Fruit fly (Drosophila melanogaster) S2 (cell line): ENCODE measurements around the gene pb.

ENCODE experiments used
- CG8478 ChIP-seq: fragments of >200 bp; optimal IDR thresholded peaks from 2 replicates; lab custom pipeline; 2018
- CTCF ChIP-seq, 2 experiments: fragments of >200 bp; optimal IDR thresholded peaks; 2 replicates each; lab custom pipeline; 2018

pb gene

dm6 chr3R:6741983-6742382, at the start of gene pb:
pb (minus strand) TSS chr3R:6742063.
- TF ChIP-seq CG8478 (lab: Kevin White, UChicago): no peak
- TF ChIP-seq CTCF (optimal IDR thresholded peaks at IDR 0.05; lab: Kevin White, UChicago): no peak

dm6 chr3R:6791189-6791886, 49.5 kb upstream of the pb start, which contains the start of gene Dfd:
Dfd (plus strand) TSS chr3R:6791836.
- no peak for TF ChIP-seq CG8478 (lab: Kevin White, UChicago)
- TF ChIP-seq CTCF (optimal IDR thresholded peaks at IDR 0.05; lab: Kevin White, UChicago): peak in 1 of 2 experiments; percentile 40

- TF ChIP-seq CG8478 (lab: Kevin White, UChicago) (no peak), CTCF (optimal IDR thresholded peaks at IDR 0.05; lab: Kevin White, UChicago) (peak; percentile 58 to 71)
Measured at dm6 chr3R:6780004-6780403, 38.1 kb upstream of the pb start.

dm6 chr3R:6776797-6777196, 34.9 kb upstream of the pb start:
- TF ChIP-seq CTCF (optimal IDR thresholded peaks at IDR 0.05; lab: Kevin White, UChicago) (no peak), CG8478 (lab: Kevin White, UChicago) (no peak)

- TF ChIP-seq CG8478 (lab: Kevin White, UChicago) (no peak), CTCF (optimal IDR thresholded peaks at IDR 0.05; lab: Kevin White, UChicago) (no peak)
Measured at dm6 chr3R:6771797-6772196, 29.9 kb upstream of the pb start.

- TF ChIP-seq CG8478 (lab: Kevin White, UChicago): no peak
- TF ChIP-seq CTCF (optimal IDR thresholded peaks at IDR 0.05; lab: Kevin White, UChicago): peak; percentile 15 to 42
Measured at dm6 chr3R:6768256-6768655, 26.4 kb upstream of the pb start.

- no peak for TF ChIP-seq CG8478 (lab: Kevin White, UChicago)
Measured at dm6 chr3R:6766928-6767327, 25.1 kb upstream of the pb start.

dm6 chr3R:6766171-6766591, 24.3 kb upstream of the pb start:
- TF ChIP-seq CG8478 (lab: Kevin White, UChicago): no peak
- no peak for TF ChIP-seq CTCF (optimal IDR thresholded peaks at IDR 0.05; lab: Kevin White, UChicago)

dm6 chr3R:6764848-6765247, 23.0 kb upstream of the pb start:
- TF ChIP-seq CG8478 (lab: Kevin White, UChicago) (no peak), CTCF (optimal IDR thresholded peaks at IDR 0.05; lab: Kevin White, UChicago) (no peak)

dm6 chr3R:6762794-6763407, 21.0 kb upstream of the pb start:
- TF ChIP-seq CG8478 (lab: Kevin White, UChicago) (no peak), CTCF (optimal IDR thresholded peaks at IDR 0.05; lab: Kevin White, UChicago) (no peak)

- TF ChIP-seq CTCF (optimal IDR thresholded peaks at IDR 0.05; lab: Kevin White, UChicago) (no peak), CG8478 (lab: Kevin White, UChicago) (no peak)
Measured at dm6 chr3R:6762188-6762643, 20.4 kb upstream of the pb start, which contains the start of gene Ama. Ama (plus strand) TSS chr3R:6762593.

- no peak for TF ChIP-seq CG8478 (lab: Kevin White, UChicago)
- no peak for TF ChIP-seq CTCF (optimal IDR thresholded peaks at IDR 0.05; lab: Kevin White, UChicago)
Measured at dm6 chr3R:6760755-6761647, 19.1 kb upstream of the pb start.

- TF ChIP-seq CG8478 (lab: Kevin White, UChicago) (no peak), CTCF (optimal IDR thresholded peaks at IDR 0.05; lab: Kevin White, UChicago) (peak; percentile 89 to 99)
Measured at dm6 chr3R:6759419-6759818, 17.6 kb upstream of the pb start, which contains the start of gene bcd. bcd (minus strand) TSS chr3R:6759466.

- TF ChIP-seq CG8478 (lab: Kevin White, UChicago) (no peak), CTCF (optimal IDR thresholded peaks at IDR 0.05; lab: Kevin White, UChicago) (no peak)
Measured at dm6 chr3R:6755454-6755853, 13.6 kb upstream of the pb start.
